Fruit fly (Drosophila melanogaster): ENCODE measurements around the gene CG42846.

Gene CG42846

dm6 chr3L:205723-206284 is 25.6 kb downstream of the CG42846 start, which contains the start of the genes Gk1 and CG13876 (continued):
- TF ChIP-seq ken (GFP tag; IDR thresholded peaks at IDR 0.05) (peak; percentile 91), CG9797 (GFP tag; optimal IDR thresholded peaks at IDR 0.05) (peak; percentile 24), CG7963 (GFP tag; IDR thresholded peaks at IDR 0.05; ENCODE audit: partially characterized antibody) (no peak), repo (GFP tag; optimal IDR thresholded peaks at IDR 0.05) (no peak), ttk (GFP tag; IDR thresholded peaks at IDR 0.05) (peak; percentile 93), Gug (GFP tag; IDR thresholded peaks at IDR 0.05) (peak; percentile 57; the same call in 2 of the 4 replicates), gro (GFP tag; optimal IDR thresholded peaks at IDR 0.05) (peak; percentile 51), HLH3B (GFP tag; IDR thresholded peaks at IDR 0.05) (peak; percentile 94), CG3726 (GFP tag; IDR thresholded peaks at IDR 0.05) (peak; percentile 83), CG2129 (GFP tag; IDR thresholded peaks at IDR 0.05; ENCODE audit: partially characterized antibody) (no peak), pho (GFP tag; optimal IDR thresholded peaks at IDR 0.05) (peak; percentile 52), Abd-B (GFP tag; optimal IDR thresholded peaks at IDR 0.05) (peak; percentile 87), CG6254 (GFP tag; optimal IDR thresholded peaks at IDR 0.05) (peak; percentile 88), CG13123 (GFP tag; optimal IDR thresholded peaks at IDR 0.05) (peak; percentile 86), sob (GFP tag; IDR thresholded peaks at IDR 0.05) (peak; percentile 95), Aef1 (GFP tag; IDR thresholded peaks at IDR 0.05) (peak; percentile 90), fu2 (GFP tag; optimal IDR thresholded peaks at IDR 0.05) (peak; percentile 57), CG11504 (tag; optimal IDR thresholded peaks at IDR 0.05) (peak; percentile 95), CG12769 (tag; optimal IDR thresholded peaks at IDR 0.05) (peak; percentile 95), CG2120 (GFP tag; optimal IDR thresholded peaks at IDR 0.05) (peak; percentile 91), gcm (GFP tag; optimal IDR thresholded peaks at IDR 0.05) (peak; percentile 96), Dref (GFP tag; IDR thresholded peaks at IDR 0.05) (no peak), CG6654 (GFP tag; optimal IDR thresholded peaks at IDR 0.05) (peak; percentile 66), CG2889 (GFP tag; IDR thresholded peaks at IDR 0.05) (peak; percentile 69), shn (GFP tag; optimal IDR thresholded peaks at IDR 0.05) (no peak), sim (GFP tag; IDR thresholded peaks at IDR 0.05) (peak; percentile 91), CG17186 (GFP tag; optimal IDR thresholded peaks at IDR 0.05) (peak; percentile 48), ato (GFP tag; IDR thresholded peaks at IDR 0.05; ENCODE audit: partially characterized antibody) (no peak), danr (GFP tag; IDR thresholded peaks at IDR 0.05) (peak; percentile 60; the same call in 1 of the 2 replicates), wor (GFP tag; IDR thresholded peaks at IDR 0.05) (peak; percentile 81), CG10959 (GFP tag; IDR thresholded peaks at IDR 0.05) (peak; percentile 81), cg (GFP tag; optimal IDR thresholded peaks at IDR 0.05) (no peak), CG1602 (GFP tag; optimal IDR thresholded peaks at IDR 0.05) (peak; percentile 91), Bteb2 (GFP tag; optimal IDR thresholded peaks at IDR 0.05) (peak; percentile 77), CG12299 (tag; optimal IDR thresholded peaks at IDR 0.05) (peak; percentile 98), CG11723 (GFP tag; optimal IDR thresholded peaks at IDR 0.05) (no peak), exex (tag; optimal IDR thresholded peaks at IDR 0.05) (peak; percentile 91), Oli (tag; optimal IDR thresholded peaks at IDR 0.05) (peak; percentile 93), CG14710 (tag; optimal IDR thresholded peaks at IDR 0.05) (peak; percentile 100), CG2712 (tag; optimal IDR thresholded peaks at IDR 0.05) (peak; percentile 98), CTCF (GFP tag; optimal IDR thresholded peaks at IDR 0.05) (peak; percentile 25), Tbp (GFP tag; optimal IDR thresholded peaks at IDR 0.05) (no peak), H2.0 (GFP tag; IDR thresholded peaks at IDR 0.05) (peak; percentile 93), cas (GFP tag; IDR thresholded peaks at IDR 0.05) (peak; percentile 83), CG10209 (GFP tag; optimal IDR thresholded peaks at IDR 0.05) (peak; percentile 95), CG2875 (GFP tag; optimal IDR thresholded peaks at IDR 0.05) (peak; percentile 85), CG18764 (GFP tag; optimal IDR thresholded peaks at IDR 0.05) (peak; percentile 85), vnd (GFP tag; IDR thresholded peaks at IDR 0.05; ENCODE audit: partially characterized antibody) (no peak), Camta (GFP tag; optimal IDR thresholded peaks at IDR 0.05) (peak; percentile 44), CG4360 (GFP tag; IDR thresholded peaks at IDR 0.05) (peak; percentile 72), pb (GFP tag; optimal IDR thresholded peaks at IDR 0.05) (no peak)

Measured in whole organism, embryonic.